Worm (Caenorhabditis elegans): ENCODE data around the gene C05B5.17.

- TF ChIP-seq F13H6.1 (tag; optimal IDR thresholded peaks at IDR 0.05) (no peak), nhr-237 (tag; optimal IDR thresholded peaks at IDR 0.05) (no peak), lin-11 (tag; optimal IDR thresholded peaks at IDR 0.05) (no peak)
These were observed 1.2 kb downstream of the C05B5.17 start, which contains the start of gene pqn-8 for ce11 chrIII:9997890-9998289.
